Worm (Caenorhabditis elegans): ENCODE results near the gene T07D3.9.

The T07D3.9 gene

ce11 chrII:900720-901332, at the start of gene T07D3.9:
Gene T07D3.9, minus strand, starts transcription at chrII:900913.
- TF ChIP-seq elt-2 (tag; optimal IDR thresholded peaks at IDR 0.05) (peak; percentile 92), ceh-24 (tag; optimal IDR thresholded peaks at IDR 0.05) (no peak)

DNA sequence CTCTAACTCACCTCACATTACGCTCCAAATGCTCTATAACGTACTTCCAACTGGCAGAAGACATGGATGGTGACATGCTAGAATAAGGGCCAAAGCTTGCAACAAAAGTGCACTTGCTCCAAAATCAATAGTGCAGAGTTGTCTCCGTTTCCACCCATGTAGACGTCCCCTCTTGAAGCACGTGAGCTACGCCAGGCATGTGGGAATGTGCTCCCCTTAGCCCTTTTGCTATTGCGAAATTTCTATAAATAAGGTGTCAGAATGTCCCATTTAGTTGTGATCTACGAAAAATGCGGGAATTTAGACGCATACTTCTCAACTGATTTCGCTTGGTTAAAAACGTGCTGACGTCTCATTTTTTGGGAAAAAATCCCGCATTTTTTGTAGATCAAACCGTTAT, 49.7 kb upstream of the T07D3.9 start:
- TF ChIP-seq ceh-48 (tag; optimal IDR thresholded peaks at IDR 0.05) (peak; percentile 46), zip-5 (tag; optimal IDR thresholded peaks at IDR 0.05) (no peak), ceh-19 (GFP tag; optimal IDR thresholded peaks at IDR 0.05) (peak; percentile 28), C08G9.2 (tag; optimal IDR thresholded peaks at IDR 0.05) (no peak), ref-2 (tag; optimal IDR thresholded peaks at IDR 0.05) (no peak)

- TF ChIP-seq sox-4 (tag; optimal IDR thresholded peaks at IDR 0.05) (no peak), npax-4 (tag; optimal IDR thresholded peaks at IDR 0.05) (no peak), madf-2 (tag; optimal IDR thresholded peaks at IDR 0.05) (no peak), odd-2 (tag; optimal IDR thresholded peaks at IDR 0.05) (no peak), hlh-6 (tag; optimal IDR thresholded peaks at IDR 0.05) (no peak), fkh-6 (tag; optimal IDR thresholded peaks at IDR 0.05) (no peak), sdc-2 (tag; optimal IDR thresholded peaks at IDR 0.05) (no peak), Y22D7AL.16 (tag; optimal IDR thresholded peaks at IDR 0.05) (no peak), dmd-4 (tag; optimal IDR thresholded peaks at IDR 0.05; ENCODE audit: borderline replicate concordance) (no peak), C08G9.2 (tag; optimal IDR thresholded peaks at IDR 0.05) (no peak), che-1 (tag; optimal IDR thresholded peaks at IDR 0.05) (no peak), T23F11.4 (GFP tag; optimal IDR thresholded peaks at IDR 0.05) (no peak), mec-3 (tag; optimal IDR thresholded peaks at IDR 0.05; ENCODE audit: borderline replicate concordance) (no peak), pat-9 (tag; optimal IDR thresholded peaks at IDR 0.05) (no peak), ceh-48 (tag; optimal IDR thresholded peaks at IDR 0.05) (no peak), eyg-1 (tag; optimal IDR thresholded peaks at IDR 0.05) (no peak), ahr-1 (tag; optimal IDR thresholded peaks at IDR 0.05) (no peak), sox-2 (GFP tag; IDR thresholded peaks at IDR 0.05) (no peak), pros-1 (tag; optimal IDR thresholded peaks at IDR 0.05) (no peak)
Observed at ce11 chrII:948091-948490, 47.4 kb upstream of the T07D3.9 start, which contains the start of gene fbxc-32. Gene fbxc-32, minus strand, starts transcription at chrII:948191.

- TF ChIP-seq hlh-30 (tag; optimal IDR thresholded peaks at IDR 0.05; ENCODE audit: insufficient read depth) (no peak), ztf-16 (tag; optimal IDR thresholded peaks at IDR 0.05) (no peak), ceh-9 (tag; optimal IDR thresholded peaks at IDR 0.05) (no peak), ceh-30 (tag; optimal IDR thresholded peaks at IDR 0.05) (no peak), mec-3 (tag; optimal IDR thresholded peaks at IDR 0.05; ENCODE audit: borderline replicate concordance) (no peak), sox-2 (GFP tag; IDR thresholded peaks at IDR 0.05) (no peak), C08G9.2 (tag; optimal IDR thresholded peaks at IDR 0.05) (no peak), dve-1 (tag; optimal IDR thresholded peaks at IDR 0.05) (no peak), lin-11 (tag; optimal IDR thresholded peaks at IDR 0.05) (no peak), ceh-14 (tag; optimal IDR thresholded peaks at IDR 0.05) (no peak), pat-9 (tag; optimal IDR thresholded peaks at IDR 0.05) (no peak), ceh-34 (tag; optimal IDR thresholded peaks at IDR 0.05) (no peak), K02D7.2 (tag; optimal IDR thresholded peaks at IDR 0.05) (no peak), syd-9 (tag; optimal IDR thresholded peaks at IDR 0.05) (no peak)
Observed at ce11 chrII:943773-944172, 43.1 kb upstream of the T07D3.9 start, which contains the start of gene clec-43. Gene clec-43, plus strand, starts transcription at chrII:944066.

DNA sequence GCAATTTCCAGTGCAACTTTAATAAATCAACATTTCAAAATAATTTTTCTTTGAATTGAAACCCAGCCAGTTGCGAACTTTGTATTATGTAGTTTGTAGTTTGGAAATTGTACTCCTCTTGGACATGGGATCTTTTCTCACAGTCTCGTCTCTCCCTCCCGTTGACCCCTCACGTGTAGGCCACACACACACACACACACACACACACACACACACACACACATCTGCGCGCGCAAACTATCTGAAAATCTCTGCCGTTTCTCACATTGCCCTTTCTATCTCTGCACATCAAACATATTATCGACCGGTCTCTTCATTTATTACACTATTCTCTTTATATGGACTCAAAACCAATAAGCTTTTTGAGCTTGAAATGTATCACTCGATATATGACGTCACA, 40.1 kb upstream of the T07D3.9 start, which contains the start of gene fbxc-36:
TSS of gene fbxc-36 (plus strand) at position 205 of the 400 bp plus-strand sequence.
- no peak for TF ChIP-seq nhr-232 (tag; optimal IDR thresholded peaks at IDR 0.05)
- TF ChIP-seq madf-2 (tag; optimal IDR thresholded peaks at IDR 0.05), result no peak
- TF ChIP-seq hlh-30 (tag; optimal IDR thresholded peaks at IDR 0.05; ENCODE audit: insufficient read depth), result peak; percentile 48
- no peak for TF ChIP-seq rnt-1 (tag; optimal IDR thresholded peaks at IDR 0.05)
- TF ChIP-seq elt-4 (tag; optimal IDR thresholded peaks at IDR 0.05), result no peak
- TF ChIP-seq ceh-9 (tag; optimal IDR thresholded peaks at IDR 0.05), result no peak
- TF ChIP-seq unc-42 (tag; optimal IDR thresholded peaks at IDR 0.05), result no peak
- TF ChIP-seq ceh-45 (GFP tag; IDR thresholded peaks at IDR 0.05), result no peak

Data from whole organism, late embryonic.